Fruit fly (Drosophila melanogaster) whole organism, embryonic: ENCODE measurements around the gene mag.

Experiments
- Bdp1 ChIP-seq: fragments of 200-800 bp; sonication (Bioruptor generic); optimal IDR thresholded peaks from 3 replicates; lab custom pipeline; 2016; ENCODE audit warnings: missing biosample characterization, missing genetic modification characterization
- CG11398 ChIP-seq: fragments of 200-800 bp; sonication (Bioruptor generic); optimal IDR thresholded peaks from 2 replicates; lab custom pipeline; 2016; ENCODE audit warnings: missing biosample characterization, missing genetic modification characterization
- CG12219 ChIP-seq: fragments of 200-800 bp; sonication (Bioruptor generic); optimal IDR thresholded peaks from 3 replicates; lab custom pipeline; 2018; ENCODE audit warnings: missing biosample characterization, mild to moderate bottlenecking, missing genetic modification characterization
- CG13424 ChIP-seq: fragments of 200-800 bp; sonication (Bioruptor generic); optimal IDR thresholded peaks from 2 replicates; lab custom pipeline; 2019; ENCODE audit warnings: missing biosample characterization, mild to moderate bottlenecking, missing genetic modification characterization, moderate library complexity
- CG13775 ChIP-seq: fragments of 200-800 bp; sonication (Bioruptor generic); optimal IDR thresholded peaks from 3 replicates; lab custom pipeline; 2017; ENCODE audit warnings: missing biosample characterization, mild to moderate bottlenecking, missing genetic modification characterization
- CG15269 ChIP-seq: fragments of 200-800 bp; sonication (Bioruptor generic); optimal IDR thresholded peaks from 2 replicates; lab custom pipeline; 2018; ENCODE audit warnings: missing biosample characterization, mild to moderate bottlenecking, missing genetic modification characterization, moderate library complexity
- CG15601 ChIP-seq: fragments of 200-800 bp; sonication (Bioruptor generic); optimal IDR thresholded peaks from 3 replicates; lab custom pipeline; 2019; ENCODE audit warnings: missing biosample characterization, mild to moderate bottlenecking, missing genetic modification characterization, moderate library complexity
- CG17328 ChIP-seq: fragments of 200-800 bp; sonication (Bioruptor generic); IDR thresholded peaks from 2 replicates; pipeline ENCODE4 v1.3.6; 2022; ENCODE audit warnings: missing biosample characterization, missing genetic modification characterization
- CG4617 ChIP-seq: fragments of 200-800 bp; sonication (Bioruptor generic); optimal IDR thresholded peaks from 3 replicates; lab custom pipeline; 2016; ENCODE audit warnings: missing biosample characterization, missing genetic modification characterization, borderline replicate concordance
- CG5180 ChIP-seq: fragments of 200-800 bp; sonication (Bioruptor generic); optimal IDR thresholded peaks from 3 replicates; lab custom pipeline; 2017; ENCODE audit warnings: missing biosample characterization, missing genetic modification characterization, mild to moderate bottlenecking, moderate library complexity, missing genetic modification reagents
- CG6175 ChIP-seq: fragments of 200-800 bp; sonication (Bioruptor generic); IDR thresholded peaks from 3 replicates; pipeline ENCODE4 v1.3.6; 2022; ENCODE audit warnings: missing biosample characterization, missing genetic modification characterization
- CG8290 ChIP-seq, 3 experiments: fragments of 200-800 bp; sonication (Bioruptor generic); optimal IDR thresholded peaks; 2 replicates each; lab custom pipeline; 2016 to 2019; ENCODE audit warnings: missing biosample characterization in 3 of 3, missing genetic modification characterization in 3 of 3, mild to moderate bottlenecking in 2 of 3, moderate library complexity in 1 of 3
- CG9727 ChIP-seq: fragments of 200-800 bp; sonication (Bioruptor generic); optimal IDR thresholded peaks from 3 replicates; lab custom pipeline; 2017; ENCODE audit warnings: missing biosample characterization, mild to moderate bottlenecking, missing genetic modification characterization
- CG9932 ChIP-seq: fragments of 200-800 bp; sonication (Bioruptor generic); IDR thresholded peaks from 2 replicates; pipeline ENCODE4 v1.3.6; 2022; ENCODE audit warnings: missing biosample characterization, missing genetic modification characterization
- CTCF ChIP-seq: fragments of 200-800 bp; sonication (Bioruptor generic); optimal IDR thresholded peaks from 2 replicates; lab custom pipeline; 2017; ENCODE audit warnings: missing biosample characterization, mild to moderate bottlenecking, missing genetic modification characterization, moderate library complexity
- D ChIP-seq, 2 experiments: fragments of 200-800 bp in 1 of 2; fragments of >200 bp in 1 of 2; sonication (Bioruptor generic) in 1 of 2; optimal IDR thresholded peaks; 2 replicates in 1 of 2; 3 replicates in 1 of 2; lab custom pipeline; 2017; ENCODE audit warnings: mild to moderate bottlenecking in 1 of 2, missing biosample characterization in 1 of 2, missing genetic modification characterization in 1 of 2, missing genetic modification reagents in 1 of 2
- Dip2 ChIP-seq: fragments of 200-800 bp; sonication (Bioruptor generic); IDR thresholded peaks from 2 replicates; pipeline ENCODE4 v1.3.6; 2022; ENCODE audit warnings: missing biosample characterization, missing genetic modification characterization
- GATAe ChIP-seq: fragments of 200-800 bp; sonication (Bioruptor generic); conservative IDR thresholded peaks from 2 replicates; pipeline ENCODE4 v1.3.6; 2022; ENCODE audit warnings: missing biosample characterization, missing genetic modification characterization
- MBD-R2 ChIP-seq: fragments of 200-800 bp; sonication (Bioruptor generic); IDR thresholded peaks from 2 replicates; pipeline ENCODE4 v1.3.6; 2022; ENCODE audit warnings: missing biosample characterization, missing genetic modification characterization
- MESR4 ChIP-seq: fragments of 200-800 bp; sonication (Bioruptor generic); optimal IDR thresholded peaks from 2 replicates; lab custom pipeline; 2018; ENCODE audit warnings: missing biosample characterization, mild to moderate bottlenecking, missing genetic modification characterization, moderate library complexity
- Mes4 ChIP-seq: fragments of 200-800 bp; sonication (Bioruptor generic); optimal IDR thresholded peaks from 2 replicates; lab custom pipeline; 2016; ENCODE audit warnings: missing biosample characterization, missing genetic modification characterization
- Myb ChIP-seq: fragments of 200-800 bp; sonication (Bioruptor generic); optimal IDR thresholded peaks from 2 replicates; lab custom pipeline; 2016; ENCODE audit warnings: missing biosample characterization, missing genetic modification characterization
- Oaz ChIP-seq: fragments of 200-800 bp; sonication (Bioruptor generic); IDR thresholded peaks from 2 replicates; pipeline ENCODE4 v1.3.6; 2022; ENCODE audit warnings: missing biosample characterization, missing genetic modification characterization
- Optix ChIP-seq: fragments of 200-800 bp; sonication (Bioruptor generic); IDR thresholded peaks from 3 replicates; pipeline ENCODE4 v1.3.6; 2022; ENCODE audit warnings: missing biosample characterization, missing genetic modification characterization
- Sin3A ChIP-seq: fragments of >200 bp; optimal IDR thresholded peaks from 2 replicates; lab custom pipeline; 2018
- bbx ChIP-seq: fragments of 200-800 bp; sonication (Bioruptor generic); IDR thresholded peaks from 2 replicates; pipeline ENCODE4 v1.3.6; 2022; ENCODE audit warnings: missing biosample characterization, missing genetic modification characterization; ENCODE audit not compliant: partially characterized antibody
- cas ChIP-seq: fragments of 200-800 bp; sonication (Bioruptor generic); IDR thresholded peaks from 2 replicates; pipeline ENCODE4 v1.3.6; 2022; ENCODE audit warnings: missing biosample characterization, missing genetic modification characterization
- chinmo ChIP-seq: fragments of 200-800 bp; sonication (Bioruptor generic); IDR thresholded peaks from 4 replicates; pipeline ENCODE4 v1.3.6; 2022; ENCODE audit warnings: missing biosample characterization, missing genetic modification characterization; ENCODE audit not compliant: partially characterized antibody
- croc ChIP-seq: fragments of 200-800 bp; sonication (Bioruptor generic); conservative IDR thresholded peaks from 3 replicates; pipeline ENCODE4 v1.3.6; 2022; ENCODE audit warnings: missing biosample characterization, missing genetic modification characterization
- danr ChIP-seq: fragments of 200-800 bp; sonication (Bioruptor generic); IDR thresholded peaks from 2 replicates; pipeline ENCODE4 v1.3.6; 2022; ENCODE audit warnings: missing biosample characterization, missing genetic modification characterization
- ewg ChIP-seq: fragments of 200-800 bp; sonication (Bioruptor generic); optimal IDR thresholded peaks from 3 replicates; lab custom pipeline; 2017; ENCODE audit warnings: mild to moderate bottlenecking, missing biosample characterization, missing genetic modification reagents, missing genetic modification characterization
- exex ChIP-seq: fragments of 200-800 bp; sonication (Bioruptor generic); optimal IDR thresholded peaks from 4 replicates; lab custom pipeline; 2018; ENCODE audit warnings: missing biosample characterization, mild to moderate bottlenecking, missing genetic modification characterization, moderate library complexity
- fu2 ChIP-seq: fragments of 200-800 bp; sonication (Bioruptor generic); optimal IDR thresholded peaks from 2 replicates; lab custom pipeline; 2016; ENCODE audit warnings: missing biosample characterization, missing genetic modification characterization
- grn ChIP-seq: fragments of 200-800 bp; sonication (Bioruptor generic); optimal IDR thresholded peaks from 3 replicates; lab custom pipeline; 2017; ENCODE audit warnings: missing biosample characterization, missing genetic modification characterization
- gsb ChIP-seq: fragments of 200-800 bp; sonication (Bioruptor generic); IDR thresholded peaks from 2 replicates; pipeline ENCODE4 v1.3.6; 2022; ENCODE audit warnings: missing biosample characterization, missing genetic modification characterization
- jing ChIP-seq: fragments of 200-800 bp; sonication (Bioruptor generic); optimal IDR thresholded peaks from 2 replicates; lab custom pipeline; 2018; ENCODE audit warnings: missing biosample characterization, mild to moderate bottlenecking, missing genetic modification characterization
- lmd ChIP-seq: fragments of 200-800 bp; sonication (Bioruptor generic); IDR thresholded peaks from 2 replicates; pipeline ENCODE4 v1.3.6; 2022; ENCODE audit warnings: missing biosample characterization, missing genetic modification characterization
- lola ChIP-seq, 3 experiments: fragments of >200 bp in 2 of 3; fragments of 200-800 bp in 1 of 3; sonication (Bioruptor generic) in 1 of 3; optimal IDR thresholded peaks; 2 replicates each; lab custom pipeline; 2017 to 2019; ENCODE audit warnings: missing biosample characterization in 3 of 3, missing genetic modification characterization in 3 of 3, mild to moderate bottlenecking in 1 of 3, moderate library complexity in 1 of 3
- onecut ChIP-seq: fragments of 200-800 bp; sonication (Bioruptor generic); IDR thresholded peaks from 2 replicates; pipeline ENCODE4 v1.3.6; 2022; ENCODE audit warnings: missing biosample characterization, missing genetic modification characterization
- salm ChIP-seq: fragments of 200-800 bp; sonication (Bioruptor generic); optimal IDR thresholded peaks from 2 replicates; lab custom pipeline; 2018; ENCODE audit warnings: missing biosample characterization, mild to moderate bottlenecking, missing genetic modification characterization
- sc ChIP-seq, 3 experiments: fragments of >200 bp in 2 of 3; fragments of 200-800 bp in 1 of 3; sonication (Bioruptor generic) in 1 of 3; optimal IDR thresholded peaks; 2 replicates in 2 of 3; 3 replicates in 1 of 3; lab custom pipeline; 2017; ENCODE audit warnings: mild to moderate bottlenecking in 1 of 3, missing biosample characterization in 1 of 3, missing genetic modification characterization in 1 of 3, missing genetic modification reagents in 1 of 3
- seq ChIP-seq: fragments of 200-800 bp; sonication (Bioruptor generic); IDR thresholded peaks from 2 replicates; pipeline ENCODE4 v1.3.6; 2022; ENCODE audit warnings: missing biosample characterization, missing genetic modification characterization
- sisA ChIP-seq: fragments of 200-800 bp; sonication (Bioruptor generic); IDR thresholded peaks from 2 replicates; pipeline ENCODE4 v1.3.6; 2022; ENCODE audit warnings: missing biosample characterization, missing genetic modification characterization
- sug ChIP-seq: fragments of 200-800 bp; optimal IDR thresholded peaks from 2 replicates; lab custom pipeline; 2019; ENCODE audit warnings: missing biosample characterization, mild to moderate bottlenecking, missing genetic modification characterization, moderate library complexity
- tgo ChIP-seq: fragments of 200-800 bp; sonication (Bioruptor generic); IDR thresholded peaks from 3 replicates; pipeline ENCODE4 v1.3.6; 2022; ENCODE audit warnings: missing biosample characterization, missing genetic modification characterization
- tin ChIP-seq: fragments of 200-800 bp; sonication (Bioruptor generic); optimal IDR thresholded peaks from 3 replicates; lab custom pipeline; 2016; ENCODE audit warnings: missing biosample characterization, missing genetic modification characterization

Gene mag

dm6 chr3L:20410780-20411179, 49.7 kb upstream of the mag start (continued):
- TF ChIP-seq exex (tag; lab: Kevin White, UChicago) (peak; percentile 53), Optix (GFP tag; lab: Robert Waterston, UW) (no peak)

DNA sequence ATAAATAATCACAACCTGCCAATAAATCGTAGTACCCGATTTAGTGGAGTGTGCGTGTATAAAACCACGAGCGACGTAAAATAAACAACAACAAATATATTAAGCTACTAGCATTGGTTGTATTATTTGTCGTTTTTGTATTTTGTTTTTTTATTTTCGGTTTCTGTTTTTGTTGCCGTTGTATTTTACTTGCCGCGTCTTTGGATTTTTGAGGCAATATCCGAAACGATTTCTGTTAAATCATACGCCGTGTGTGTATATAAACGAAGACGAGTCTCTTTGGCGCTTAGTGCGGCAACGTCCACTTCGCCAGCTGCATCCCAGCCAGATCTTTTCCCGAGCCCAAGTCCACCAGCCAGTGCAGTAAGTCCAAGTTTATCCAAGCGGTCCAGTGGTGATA, 47.2 kb upstream of the mag start, which contains the start of gene zye:
Gene zye, plus strand, starts transcription at position 301 of the 400 bp plus-strand sequence.
- no peak for TF ChIP-seq Sin3A
- TF ChIP-seq CG13424 (tag; lab: Kevin White, UChicago): no peak
- TF ChIP-seq seq (GFP tag; lab: Robert Waterston, UW): no peak
- no peak for TF ChIP-seq Bdp1 (GFP tag; lab: Kevin White, UChicago)
- TF ChIP-seq bbx (GFP tag; lab: Robert Waterston, UW): no peak
- TF ChIP-seq Dip2 (GFP tag; lab: Robert Waterston, UW): no peak
- no peak for TF ChIP-seq chinmo (GFP tag; lab: Robert Waterston, UW)
- no peak for TF ChIP-seq sisA (GFP tag; lab: Robert Waterston, UW)
- TF ChIP-seq CG12219 (GFP tag; lab: Kevin White, UChicago): no peak
- no peak for TF ChIP-seq CG8290 (GFP tag; optimal IDR thresholded peaks at IDR 0.05; lab: Kevin White, UChicago)
- TF ChIP-seq CG8290 (tag; optimal IDR thresholded peaks at IDR 0.05; lab: Kevin White, UChicago): no peak
- TF ChIP-seq CG4617 (GFP tag; lab: Kevin White, UChicago): no peak
- TF ChIP-seq GATAe (GFP tag; lab: Robert Waterston, UW): no peak
- TF ChIP-seq lmd (GFP tag; lab: Robert Waterston, UW): no peak
- TF ChIP-seq croc (GFP tag; lab: Robert Waterston, UW): no peak
- no peak for TF ChIP-seq CG5180 (GFP tag; lab: Kevin White, UChicago)
- no peak for TF ChIP-seq sug
- TF ChIP-seq CG15601 (tag; lab: Kevin White, UChicago): no peak
- TF ChIP-seq CG9932 (GFP tag; lab: Robert Waterston, UW): no peak
- TF ChIP-seq grn (GFP tag; lab: Kevin White, UChicago): no peak
- TF ChIP-seq, all 482 proteins: peak for 0

dm6 chr3L:20425888-20426287, 34.6 kb upstream of the mag start, which contains the start of gene CG5282:
CG5282 (minus strand) TSS chr3L:20426071.
- no peak for TF ChIP-seq D (optimal IDR thresholded peaks at IDR 0.05; lab: Kevin White, UChicago)
- TF ChIP-seq D (GFP tag; optimal IDR thresholded peaks at IDR 0.05; lab: Kevin White, UChicago): no peak
- TF ChIP-seq danr (GFP tag; lab: Robert Waterston, UW): no peak
- TF ChIP-seq MBD-R2 (GFP tag; lab: Robert Waterston, UW): peak; percentile 50; the same call in 1 of the 2 replicates
- no peak for TF ChIP-seq CG17328 (GFP tag; lab: Robert Waterston, UW)
- TF ChIP-seq CG4617 (GFP tag; lab: Kevin White, UChicago): no peak
- TF ChIP-seq ewg: peak; percentile 90
- peak; percentile 95 for TF ChIP-seq onecut
- TF ChIP-seq, all 482 proteins: peak for 3

- TF ChIP-seq salm (tag; lab: Kevin White, UChicago) (no peak), fu2 (no peak), CG9727 (no peak), cas (no peak), CG13775 (GFP tag; lab: Kevin White, UChicago) (no peak), tgo (GFP tag; lab: Robert Waterston, UW) (no peak), gsb (GFP tag; lab: Robert Waterston, UW) (no peak), Oaz (GFP tag; lab: Robert Waterston, UW) (no peak), MESR4 (peak; percentile 56), CG17328 (GFP tag; lab: Robert Waterston, UW) (no peak), CG15269 (tag; lab: Kevin White, UChicago) (no peak), Myb (peak; percentile 62), CG6175 (GFP tag; lab: Robert Waterston, UW) (no peak), tin (GFP tag; lab: Kevin White, UChicago) (no peak), jing (no peak), lola (GFP tag; optimal IDR thresholded peaks at IDR 0.05; lab: Kevin White, UChicago) (no peak), Mes4 (GFP tag; lab: Kevin White, UChicago) (no peak), CG11398 (GFP tag; lab: Kevin White, UChicago) (no peak), sc (optimal IDR thresholded peaks at IDR 0.05; lab: Kevin White, UChicago) (no peak), sc (GFP tag; optimal IDR thresholded peaks at IDR 0.05; lab: Kevin White, UChicago) (no peak), CTCF (GFP tag; lab: Kevin White, UChicago) (no peak)
Observed at dm6 chr3L:20427449-20427848, 33.0 kb upstream of the mag start, which contains the start of gene CG5274. CG5274 (minus strand) TSS chr3L:20427666.
